Worm (Caenorhabditis elegans): Measurements from ENCODE around the gene unc-61.

Gene unc-61

ce11 chrV:14719491-14719890, 14.5 kb downstream of the unc-61 start, which contains the start of gene R08A2.1:
Gene R08A2.1 (minus strand): TSS chrV:14719591.
- TF ChIP-seq ets-5 (GFP tag; IDR thresholded peaks at IDR 0.05) = no peak

ce11 chrV:14716114-14716513, 17.9 kb downstream of the unc-61 start, which contains the start of gene fbxa-147:
Gene fbxa-147 (plus strand): TSS chrV:14716499.
- TF ChIP-seq pax-3 (tag; optimal IDR thresholded peaks at IDR 0.05) = peak; percentile 3
- no peak for TF ChIP-seq ama-1 (optimal IDR thresholded peaks at IDR 0.05)

- no peak for TF ChIP-seq zip-4 (GFP tag; optimal IDR thresholded peaks at IDR 0.05)
These were observed 18.4 kb downstream of the unc-61 start, which contains the start of gene R08A2.2 for ce11 chrV:14715608-14716007. Gene R08A2.2 (minus strand): TSS chrV:14715708.

- no peak for TF ChIP-seq lin-39 (tag; optimal IDR thresholded peaks at IDR 0.05)
- TF ChIP-seq nhr-47 (tag; optimal IDR thresholded peaks at IDR 0.05) = no peak
- no peak for TF ChIP-seq nhr-84 (tag; optimal IDR thresholded peaks at IDR 0.05)
- TF ChIP-seq ama-1 (optimal IDR thresholded peaks at IDR 0.05) = no peak
- no peak for TF ChIP-seq lsy-2 (tag; optimal IDR thresholded peaks at IDR 0.05)
- no peak for TF ChIP-seq zag-1 (tag; optimal IDR thresholded peaks at IDR 0.05)
- no peak for TF ChIP-seq nhr-19 (GFP tag; conservative IDR thresholded peaks at IDR 0.05)
- TF ChIP-seq alr-1 (tag; optimal IDR thresholded peaks at IDR 0.05; ENCODE audit: borderline replicate concordance) = no peak
- no peak for TF ChIP-seq pag-3 (tag; optimal IDR thresholded peaks at IDR 0.05; ENCODE audit: borderline replicate concordance, insufficient read depth)
- no peak for TF ChIP-seq efl-1 (optimal IDR thresholded peaks at IDR 0.05)
- no peak for TF ChIP-seq efl-1 (GFP tag; optimal IDR thresholded peaks at IDR 0.05 in 1 of 2)
- no peak for TF ChIP-seq C16A3.4 (tag; optimal IDR thresholded peaks at IDR 0.05)
- no peak for TF ChIP-seq fkh-8 (tag; optimal IDR thresholded peaks at IDR 0.05)
These were observed 21.7 kb downstream of the unc-61 start, which contains the start of gene R08A2.5 for ce11 chrV:14712316-14712715. Gene R08A2.5 (plus strand): TSS chrV:14712616.

- TF ChIP-seq dsc-1 (tag; optimal IDR thresholded peaks at IDR 0.05) (no peak), nhr-76 (tag; optimal IDR thresholded peaks at IDR 0.05) (no peak), zip-4 (GFP tag; optimal IDR thresholded peaks at IDR 0.05) (no peak), mdl-1 (tag; optimal IDR thresholded peaks at IDR 0.05) (no peak), nhr-71 (tag; optimal IDR thresholded peaks at IDR 0.05) (no peak), fkh-10 (GFP tag; optimal IDR thresholded peaks at IDR 0.05) (no peak), egl-13 (tag; optimal IDR thresholded peaks at IDR 0.05) (no peak), sup-37 (GFP tag; optimal IDR thresholded peaks at IDR 0.05) (no peak), nhr-85 (tag) (no peak)
These were observed 23.0 kb downstream of the unc-61 start, which contains the start of gene ssp-33 for ce11 chrV:14711077-14711476. Gene ssp-33 (plus strand): TSS chrV:14711377.

ce11 chrV:14707958-14708357, 26.1 kb downstream of the unc-61 start, which contains the start of gene R08A2.9:
Gene R08A2.9 (plus strand): TSS chrV:14708258.
- TF ChIP-seq fkh-4 (tag; optimal IDR thresholded peaks at IDR 0.05; ENCODE audit: borderline replicate concordance) (no peak), nhr-19 (GFP tag; conservative IDR thresholded peaks at IDR 0.05) (no peak), pag-3 (tag; optimal IDR thresholded peaks at IDR 0.05; ENCODE audit: borderline replicate concordance, insufficient read depth) (no peak), aly-2 (tag; optimal IDR thresholded peaks at IDR 0.05) (no peak), xbp-1 (tag; optimal IDR thresholded peaks at IDR 0.05) (no peak), rnt-1 (tag; optimal IDR thresholded peaks at IDR 0.05) (no peak), snu-23 (GFP tag; optimal IDR thresholded peaks at IDR 0.05) (no peak), nhr-76 (tag; optimal IDR thresholded peaks at IDR 0.05) (no peak), lin-15B (tag; optimal IDR thresholded peaks at IDR 0.05) (no peak), Y116A8C.19 (tag; optimal IDR thresholded peaks at IDR 0.05; ENCODE audit: borderline replicate concordance) (no peak), mdl-1 (tag; optimal IDR thresholded peaks at IDR 0.05) (no peak), C34B4.2 (tag; optimal IDR thresholded peaks at IDR 0.05) (no peak), C16A3.4 (tag; optimal IDR thresholded peaks at IDR 0.05) (no peak), zag-1 (tag; optimal IDR thresholded peaks at IDR 0.05) (no peak), ztf-4 (tag; optimal IDR thresholded peaks at IDR 0.05) (no peak), C04F5.9 (tag; optimal IDR thresholded peaks at IDR 0.05) (no peak), alr-1 (tag; optimal IDR thresholded peaks at IDR 0.05; ENCODE audit: borderline replicate concordance) (no peak), fkh-10 (GFP tag; optimal IDR thresholded peaks at IDR 0.05) (no peak), blmp-1 (tag; optimal IDR thresholded peaks at IDR 0.05) (no peak), irx-1 (tag; optimal IDR thresholded peaks at IDR 0.05) (no peak)
